Worm (Caenorhabditis elegans): ENCODE results near the gene ace-4.

The ace-4 gene

DNA sequence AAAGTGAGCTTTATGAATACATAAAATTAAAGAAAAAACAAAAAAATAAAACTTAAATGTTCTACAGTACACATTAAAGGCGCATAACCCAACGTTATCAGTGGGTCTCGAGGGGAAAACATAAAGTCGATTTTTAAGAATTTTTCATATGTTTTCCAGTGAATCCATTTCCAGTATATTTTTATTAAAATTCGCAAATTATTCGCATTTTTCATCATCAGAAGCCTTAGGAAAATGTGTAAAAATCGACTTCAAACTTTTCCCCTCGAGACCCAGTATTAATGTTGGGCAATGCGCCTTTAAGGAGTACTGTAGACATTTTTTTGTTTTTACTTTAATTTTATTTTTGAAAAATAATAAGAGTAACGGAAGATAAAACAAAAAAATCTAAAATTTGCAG lies 20.3 kb downstream of the ace-4 start:
- peak; percentile 77 for TF ChIP-seq F49E8.2 (tag; optimal IDR thresholded peaks at IDR 0.05; ENCODE audit: borderline replicate concordance)
- TF ChIP-seq lim-7 (GFP tag; IDR thresholded peaks at IDR 0.05) = no peak
- TF ChIP-seq Y5F2A.4 (GFP tag; optimal IDR thresholded peaks at IDR 0.05) = no peak
- peak; percentile 31 for TF ChIP-seq unc-130 (GFP tag; optimal IDR thresholded peaks at IDR 0.05)

DNA sequence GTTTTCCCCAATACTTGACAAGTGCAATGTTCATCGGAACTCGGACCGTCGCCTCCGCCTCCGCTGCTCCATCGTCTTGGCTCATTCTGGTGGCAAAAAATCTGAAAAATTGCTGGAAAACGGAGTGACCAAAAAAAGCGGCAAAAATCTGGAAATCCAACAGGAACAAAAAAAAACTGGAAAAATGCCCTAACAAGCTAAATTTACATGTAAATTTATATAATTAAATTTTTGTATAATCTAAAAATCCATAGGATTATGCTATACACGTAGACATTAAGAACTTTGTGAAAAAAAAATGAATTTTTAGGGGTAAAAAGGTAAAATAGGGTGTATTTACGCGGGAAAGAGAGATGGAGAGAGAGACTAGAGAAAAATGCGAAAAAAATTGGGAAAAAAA lies 28.3 kb downstream of the ace-4 start, which contains the start of gene Y48B6A.13:
Gene Y48B6A.13, minus strand, starts transcription at position 101 of the 400 bp plus-strand sequence.
- TF ChIP-seq set-16 (GFP tag; IDR thresholded peaks at IDR 0.05) (0 out of 2 replicates have a peak, but pooled peaks have one; percentile 10), spr-3 (GFP tag; optimal IDR thresholded peaks at IDR 0.05) (no peak), tra-1 (GFP tag; IDR thresholded peaks at IDR 0.05) (no peak), pqm-1 (tag; optimal IDR thresholded peaks at IDR 0.05) (no peak), unc-62 (GFP tag; optimal IDR thresholded peaks at IDR 0.05 in 1 of 2) (no peak), unc-62 (tag; optimal IDR thresholded peaks at IDR 0.05) (no peak), dpl-1 (GFP tag; optimal IDR thresholded peaks at IDR 0.05) (no peak)

DNA sequence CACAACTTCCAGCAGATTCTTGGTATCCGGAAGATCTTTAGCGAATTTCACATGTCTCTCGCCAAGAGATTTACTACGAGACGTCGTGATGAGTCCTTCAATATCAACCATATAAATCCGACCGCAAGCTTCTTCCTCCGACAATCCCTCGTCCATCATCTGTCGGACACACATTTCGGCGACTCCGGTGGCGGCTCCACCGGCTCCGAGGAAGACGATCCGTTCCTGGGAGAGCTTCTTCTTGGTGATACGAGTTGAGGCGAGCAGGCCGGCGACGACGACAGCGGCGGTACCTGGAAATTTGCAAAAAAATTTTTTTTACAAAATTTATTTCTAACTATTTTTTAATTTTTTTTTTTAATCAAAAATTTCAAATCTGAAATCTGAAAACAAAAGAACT lies 32.2 kb downstream of the ace-4 start:
- TF ChIP-seq snpc-1.2 (GFP tag; IDR thresholded peaks at IDR 0.05) = no peak
- peak; percentile 80 for TF ChIP-seq set-16 (GFP tag; IDR thresholded peaks at IDR 0.05)

DNA sequence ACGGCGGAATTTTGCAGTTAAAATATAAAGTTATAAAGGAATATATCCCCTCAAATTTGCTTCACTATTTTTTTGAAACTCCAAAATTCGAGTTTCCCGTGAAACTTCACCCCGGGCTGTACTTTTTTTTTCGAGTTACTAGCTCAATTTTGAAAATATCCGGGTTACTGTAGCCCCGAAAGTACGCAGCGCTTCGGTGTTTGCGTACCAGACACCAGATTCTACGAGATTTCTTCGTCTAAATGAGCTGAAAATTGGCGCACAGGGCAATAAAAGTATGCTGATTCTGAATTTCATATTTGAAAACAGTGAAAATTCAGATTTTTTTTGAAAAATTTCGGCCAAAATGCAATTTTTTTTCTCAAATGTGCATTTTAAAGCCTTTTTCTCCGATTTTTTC lies 33.1 kb downstream of the ace-4 start:
- TF ChIP-seq aha-1 (tag) = peak; percentile 92
- TF ChIP-seq zip-2 (tag; optimal IDR thresholded peaks at IDR 0.05) = no peak
- TF ChIP-seq ceh-32 (tag; optimal IDR thresholded peaks at IDR 0.05; ENCODE audit: poor library complexity) = no peak

DNA sequence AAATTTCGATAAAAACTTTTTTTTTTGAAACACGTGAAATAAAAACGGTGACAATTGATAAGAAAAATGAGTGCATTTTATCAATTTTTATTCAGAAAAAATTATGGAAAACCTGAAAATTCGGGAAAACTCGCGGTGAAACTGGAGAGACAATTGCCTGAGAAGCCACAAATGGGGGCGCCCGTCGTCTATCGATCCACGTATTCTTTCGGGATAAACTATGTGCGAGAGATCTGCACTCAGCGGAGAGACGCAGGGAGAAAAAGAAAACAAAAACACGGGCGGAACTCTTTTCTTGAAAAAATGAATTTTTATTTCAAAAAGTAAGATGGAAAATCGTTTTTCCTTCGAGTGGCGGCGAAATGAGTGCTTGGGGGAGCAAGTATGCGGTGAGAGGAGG lies 36.0 kb downstream of the ace-4 start, which contains the start of gene men-1:
Gene men-1, minus strand, starts transcription at position 242 of the 400 bp plus-strand sequence.
- TF ChIP-seq hlh-30 (tag; optimal IDR thresholded peaks at IDR 0.05; ENCODE audit: insufficient read depth) = peak; percentile 22
- TF ChIP-seq aha-1 (tag) = peak; percentile 86
- no peak for TF ChIP-seq pha-4 (GFP tag; IDR thresholded peaks at IDR 0.05)
- no peak for TF ChIP-seq pha-4 (tag; optimal IDR thresholded peaks at IDR 0.05)
- no peak for TF ChIP-seq daf-16 (GFP tag; optimal IDR thresholded peaks at IDR 0.05)
- peak; percentile 20 for TF ChIP-seq daf-16 (tag; optimal IDR thresholded peaks at IDR 0.05)
- no peak for TF ChIP-seq spr-3 (GFP tag; optimal IDR thresholded peaks at IDR 0.05)

DNA sequence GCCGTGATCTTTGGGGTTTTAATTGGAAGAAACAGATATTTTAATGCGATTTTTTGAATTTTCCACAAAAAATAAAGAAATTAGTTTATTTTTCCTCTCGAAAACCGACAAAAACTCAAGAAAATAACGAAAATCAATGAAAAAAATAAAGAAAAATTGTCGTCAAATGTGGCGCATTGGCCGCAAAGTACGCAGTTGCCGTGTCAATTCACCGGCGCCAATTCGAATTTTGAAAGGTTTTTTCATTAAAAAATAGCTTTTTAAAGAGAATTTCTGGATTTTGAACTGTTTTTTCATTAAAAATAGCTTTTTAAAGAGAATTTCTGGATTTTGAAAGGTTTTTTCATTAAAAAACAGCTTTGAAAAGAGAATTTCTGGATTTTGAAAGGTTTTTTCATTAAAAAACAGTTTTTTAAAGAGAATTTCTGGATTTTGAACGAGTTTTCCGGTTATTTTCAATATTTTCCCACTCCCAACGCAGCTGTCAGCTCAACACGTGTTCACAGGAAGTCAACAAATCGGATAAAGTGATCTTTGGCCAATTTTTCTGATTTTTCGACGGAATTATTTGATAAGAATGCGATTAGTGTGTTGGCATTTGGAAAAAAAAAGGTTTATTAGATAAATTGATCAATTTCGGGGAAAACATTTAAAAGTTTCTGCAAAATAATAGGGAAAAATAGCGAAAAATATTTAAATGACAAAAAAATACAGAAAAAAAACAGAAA lies 36.7 kb downstream of the ace-4 start:
- TF ChIP-seq aha-1 (tag) (peak; percentile 53), dpl-1 (GFP tag; optimal IDR thresholded peaks at IDR 0.05) (peak; percentile 46), daf-16 (GFP tag; optimal IDR thresholded peaks at IDR 0.05) (no peak), daf-16 (tag; optimal IDR thresholded peaks at IDR 0.05) (peak; percentile 35), fkh-10 (GFP tag; optimal IDR thresholded peaks at IDR 0.05) (no peak), mxl-3 (GFP tag; optimal IDR thresholded peaks at IDR 0.05) (peak; percentile 53), dmd-6 (GFP tag; IDR thresholded peaks at IDR 0.05) (peak; percentile 33; the same call in 1 of the 2 replicates), lin-38 (GFP tag; IDR thresholded peaks at IDR 0.05) (peak; percentile 26), ama-1 (optimal IDR thresholded peaks at IDR 0.05) (peak; percentile 24), zfp-2 (tag; optimal IDR thresholded peaks at IDR 0.05) (no peak)

DNA sequence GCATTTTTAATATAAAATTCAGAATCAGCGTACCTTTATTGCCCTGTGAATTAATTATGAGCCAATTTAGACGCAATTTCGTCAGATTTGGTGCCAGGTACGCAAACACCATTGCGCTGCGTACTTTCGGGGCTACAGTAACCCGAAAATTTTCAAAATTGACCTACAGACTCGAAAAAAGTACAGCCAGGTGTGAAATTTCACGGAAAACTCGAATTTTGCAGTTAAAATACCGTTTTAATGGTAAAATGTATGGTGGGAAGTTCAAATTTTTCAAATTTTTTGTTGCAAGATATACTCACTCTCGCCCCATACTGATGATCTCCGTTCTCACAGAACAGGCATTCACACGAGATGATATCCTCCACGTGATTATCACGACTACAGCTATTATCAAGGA lies 38.7 kb downstream of the ace-4 start:
- no peak for TF ChIP-seq lin-39 (tag; optimal IDR thresholded peaks at IDR 0.05)
- TF ChIP-seq spr-1 (tag; optimal IDR thresholded peaks at IDR 0.05) = no peak
- TF ChIP-seq tra-1 (GFP tag; IDR thresholded peaks at IDR 0.05) = no peak
- no peak for TF ChIP-seq hlh-30 (tag; optimal IDR thresholded peaks at IDR 0.05; ENCODE audit: insufficient read depth)
- no peak for TF ChIP-seq nhr-25 (tag; optimal IDR thresholded peaks at IDR 0.05; ENCODE audit: borderline replicate concordance, insufficient read depth)
- TF ChIP-seq zag-1 (tag; optimal IDR thresholded peaks at IDR 0.05) = no peak
- no peak for TF ChIP-seq mxl-3 (GFP tag; optimal IDR thresholded peaks at IDR 0.05)
- TF ChIP-seq D1046.2 (GFP tag; IDR thresholded peaks at IDR 0.05) = no peak
- no peak for TF ChIP-seq tag-97 (GFP tag; IDR thresholded peaks at IDR 0.05)
